Worm (Caenorhabditis elegans) whole organism, mixed stage, embryonic: ENCODE measurements around the gene C35A5.8.

ENCODE experiments used
- ceh-43 ChIP-seq: fragments of 200-800 bp; sonication (Bioruptor generic); optimal IDR thresholded peaks from 2 replicates; lab custom pipeline; 2018; ENCODE audit warnings: mild to moderate bottlenecking, missing genetic modification characterization, moderate library complexity, missing compliant biosample characterization
- ceh-83 ChIP-seq: fragments of 200-800 bp; sonication (Bioruptor generic); optimal IDR thresholded peaks from 2 replicates; lab custom pipeline; 2018; ENCODE audit warnings: mild to moderate bottlenecking, missing genetic modification characterization, missing compliant biosample characterization
- ham-2 ChIP-seq: fragments of 200-800 bp; sonication (Bioruptor generic); optimal IDR thresholded peaks from 2 replicates; lab custom pipeline; 2018; ENCODE audit warnings: mild to moderate bottlenecking, missing genetic modification characterization, missing compliant biosample characterization
- hlh-1 ChIP-seq: fragments of 150-350 bp; optimal IDR thresholded peaks from 2 replicates; lab custom pipeline; 2014; ENCODE audit warnings: missing biosample characterization, missing genetic modification reagents, missing genetic modification characterization
- lin-13 ChIP-seq: fragments of 150-350 bp; optimal IDR thresholded peaks from 2 replicates; lab custom pipeline; 2014; ENCODE audit warnings: missing biosample characterization, missing genetic modification characterization
- lin-32 ChIP-seq: fragments of 200-800 bp; sonication (Bioruptor generic); optimal IDR thresholded peaks from 2 replicates; lab custom pipeline; 2018; ENCODE audit warnings: mild to moderate bottlenecking, missing genetic modification characterization, missing compliant biosample characterization
- mab-5 ChIP-seq: fragments of 150-350 bp; optimal IDR thresholded peaks from 2 replicates; lab custom pipeline; 2014; ENCODE audit warnings: missing biosample characterization, missing genetic modification characterization
- pha-4 ChIP-seq: fragments of 150-350 bp; optimal IDR thresholded peaks from 2 replicates; lab custom pipeline; 2018; ENCODE audit warnings: missing biosample characterization, missing genetic modification reagents, missing genetic modification characterization
- tbx-8 ChIP-seq: fragments of 200-800 bp; sonication (Bioruptor generic); optimal IDR thresholded peaks from 2 replicates; lab custom pipeline; 2018; ENCODE audit warnings: mild to moderate bottlenecking, missing genetic modification characterization, moderate library complexity, missing compliant biosample characterization
- ztf-11 ChIP-seq: fragments of 150-350 bp; optimal IDR thresholded peaks from 2 replicates; lab custom pipeline; 2014; ENCODE audit warnings: missing biosample characterization, missing genetic modification characterization

- no peak for TF ChIP-seq lin-32 (GFP tag; lab: Kevin White, UChicago)
- no peak for TF ChIP-seq mab-5
- no peak for TF ChIP-seq pha-4 (tag; lab: Kevin White, UChicago)
- no peak for TF ChIP-seq hlh-1 (tag; lab: Kevin White, UChicago)
- TF ChIP-seq ham-2, result no peak
- TF ChIP-seq tbx-8, result no peak
- TF ChIP-seq lin-13 (tag; lab: Kevin White, UChicago), result no peak
- TF ChIP-seq ceh-83 (GFP tag; lab: Kevin White, UChicago), result no peak
- TF ChIP-seq ztf-11 (tag; lab: Kevin White, UChicago), result no peak
- no peak for TF ChIP-seq ceh-43
Measured at ce11 chrV:10536095-10536691, 10.5 kb upstream of the C35A5.8 start, which contains the start of gene ppm-1.A.
